Worm (Caenorhabditis elegans): ENCODE data around the gene Y22F5A.11.

Gene Y22F5A.11

ce11 chrV:10273837-10274236 lies 1.6 kb downstream of the Y22F5A.11 start:
- TF ChIP-seq unc-62 (GFP tag; optimal IDR thresholded peaks at IDR 0.05 in 1 of 2) (peak in 1 of 2 experiments; percentile 99), unc-62 (tag; optimal IDR thresholded peaks at IDR 0.05) (no peak), lsy-2 (tag; optimal IDR thresholded peaks at IDR 0.05) (peak; percentile 44 to 50), ceh-28 (tag; optimal IDR thresholded peaks at IDR 0.05) (peak; percentile 62), fkh-10 (GFP tag; optimal IDR thresholded peaks at IDR 0.05) (peak; percentile 94), F37D6.2 (tag; optimal IDR thresholded peaks at IDR 0.05) (peak; percentile 64), nhr-28 (tag; optimal IDR thresholded peaks at IDR 0.05) (no peak), set-16 (GFP tag; IDR thresholded peaks at IDR 0.05) (peak; percentile 7; the same call in 1 of the 2 replicates), dve-1 (tag; optimal IDR thresholded peaks at IDR 0.05; ENCODE audit: insufficient read depth) (peak; percentile 13), T20F7.1 (GFP tag; optimal IDR thresholded peaks at IDR 0.05) (no peak), F26F4.8 (GFP tag; conservative IDR thresholded peaks at IDR 0.05) (no peak), hlh-30 (tag; optimal IDR thresholded peaks at IDR 0.05; ENCODE audit: insufficient read depth) (peak; percentile 24), T26A8.4 (GFP tag; IDR thresholded peaks at IDR 0.05) (no peak), hif-1 (tag; optimal IDR thresholded peaks at IDR 0.05) (peak in 1 of 2 experiments; percentile 29), mep-1 (tag; optimal IDR thresholded peaks at IDR 0.05) (peak; percentile 45), ctbp-1 (GFP tag; IDR thresholded peaks at IDR 0.05) (0 out of 2 replicates have a peak, but pooled peaks have one; percentile 8), mdl-1 (tag; optimal IDR thresholded peaks at IDR 0.05) (peak in 1 of 2 experiments; percentile 4), aha-1 (tag) (peak; percentile 69), rbr-2 (tag; optimal IDR thresholded peaks at IDR 0.05) (peak; percentile 49), hmg-1.1 (GFP tag; IDR thresholded peaks at IDR 0.05) (peak; percentile 76; the same call in 1 of the 2 replicates), ama-1 (optimal IDR thresholded peaks at IDR 0.05) (no peak)

- TF ChIP-seq nhr-77 (tag; optimal IDR thresholded peaks at IDR 0.05), result no peak
- no peak for TF ChIP-seq mdt-29 (GFP tag; IDR thresholded peaks at IDR 0.05)
- TF ChIP-seq ceh-82 (tag; optimal IDR thresholded peaks at IDR 0.05), result no peak
- no peak for TF ChIP-seq arid-1 (GFP tag; conservative IDR thresholded peaks at IDR 0.05)
- no peak for TF ChIP-seq F26F4.8 (GFP tag; conservative IDR thresholded peaks at IDR 0.05)
- no peak for TF ChIP-seq dve-1 (tag; optimal IDR thresholded peaks at IDR 0.05; ENCODE audit: insufficient read depth)
- TF ChIP-seq egl-43 (GFP tag; IDR thresholded peaks at IDR 0.05), result no peak
- TF ChIP-seq R02D3.7 (tag; optimal IDR thresholded peaks at IDR 0.05), result no peak
- TF ChIP-seq lin-15B (tag; optimal IDR thresholded peaks at IDR 0.05), result no peak
- no peak for TF ChIP-seq zfp-2 (tag; optimal IDR thresholded peaks at IDR 0.05)
- no peak for TF ChIP-seq unc-62 (GFP tag; optimal IDR thresholded peaks at IDR 0.05 in 1 of 2)
- TF ChIP-seq unc-62 (tag; optimal IDR thresholded peaks at IDR 0.05), result no peak
- no peak for TF ChIP-seq lin-29 (GFP tag; IDR thresholded peaks at IDR 0.05)
- TF ChIP-seq Y75B8A.6 (GFP tag; IDR thresholded peaks at IDR 0.05), result no peak
- TF ChIP-seq T20F7.1 (GFP tag; optimal IDR thresholded peaks at IDR 0.05), result no peak
- no peak for TF ChIP-seq aha-1 (tag)
- no peak for TF ChIP-seq fkh-10 (GFP tag; optimal IDR thresholded peaks at IDR 0.05)
- no peak for TF ChIP-seq ama-1 (optimal IDR thresholded peaks at IDR 0.05)
Observed at ce11 chrV:10270214-10270613, 5.2 kb downstream of the Y22F5A.11 start, which contains the start of gene ric-4. ric-4 (minus strand) TSS chrV:10270314.

ce11 chrV:10266050-10266449 lies 9.4 kb downstream of the Y22F5A.11 start:
- TF ChIP-seq F10B5.3 (tag; optimal IDR thresholded peaks at IDR 0.05) (no peak), ces-1 (GFP tag; optimal IDR thresholded peaks at IDR 0.05) (peak; percentile 54), ZK337.2 (GFP tag; IDR thresholded peaks at IDR 0.05) (no peak), egl-43 (GFP tag; IDR thresholded peaks at IDR 0.05) (no peak)

ce11 chrV:10265019-10265418 lies 10.4 kb downstream of the Y22F5A.11 start:
- TF ChIP-seq saeg-2 (GFP tag; IDR thresholded peaks at IDR 0.05), result no peak
- no peak for TF ChIP-seq R02D3.7 (tag; optimal IDR thresholded peaks at IDR 0.05)
- no peak for TF ChIP-seq Y75B8A.6 (GFP tag; IDR thresholded peaks at IDR 0.05)
- TF ChIP-seq aly-2 (tag; optimal IDR thresholded peaks at IDR 0.05), result no peak
- TF ChIP-seq ces-1 (GFP tag; optimal IDR thresholded peaks at IDR 0.05), result peak; percentile 73
- TF ChIP-seq zfp-2 (tag; optimal IDR thresholded peaks at IDR 0.05), result no peak

Data from whole organism, L4 larva.